Worm (Caenorhabditis elegans) whole organism, L2 larva: ENCODE data around the gene F07B10.4.

ENCODE experiments used
- C34F6.9 ChIP-seq: fragments of 150-350 bp; optimal IDR thresholded peaks from 2 replicates; lab custom pipeline; 2014; ENCODE audit warnings: missing biosample characterization, missing genetic modification characterization
- R02D3.7 ChIP-seq: fragments of 150-350 bp; optimal IDR thresholded peaks from 2 replicates; lab custom pipeline; 2014; ENCODE audit warnings: missing biosample characterization, missing genetic modification characterization
- alr-1 ChIP-seq: fragments of 150-350 bp; optimal IDR thresholded peaks from 2 replicates; lab custom pipeline; 2014; ENCODE audit warnings: missing biosample characterization, missing genetic modification characterization
- aly-2 ChIP-seq: fragments of 150-350 bp; optimal IDR thresholded peaks from 2 replicates; lab custom pipeline; 2014; ENCODE audit warnings: missing biosample characterization, missing genetic modification characterization
- ceh-82 ChIP-seq: fragments of 150-350 bp; optimal IDR thresholded peaks from 2 replicates; lab custom pipeline; 2014; ENCODE audit warnings: missing biosample characterization, missing genetic modification characterization
- crh-2 ChIP-seq: sonication (generic microtip); optimal IDR thresholded peaks from 2 replicates; lab custom pipeline; 2017; ENCODE audit warnings: missing biosample characterization, missing genetic modification characterization
- egl-27 ChIP-seq: sonication (generic microtip); optimal IDR thresholded peaks from 3 replicates; lab custom pipeline; 2017; ENCODE audit warnings: missing biosample characterization, missing genetic modification reagents, missing genetic modification characterization
- lin-11 ChIP-seq: fragments of 150-350 bp; sonication (generic microtip); optimal IDR thresholded peaks from 2 replicates; lab custom pipeline; 2014; ENCODE audit warnings: missing biosample characterization, missing genetic modification characterization, inconsistent platforms, mixed read lengths
- lin-13 ChIP-seq: fragments of 150-350 bp; optimal IDR thresholded peaks from 2 replicates; lab custom pipeline; 2014; ENCODE audit warnings: missing biosample characterization, missing genetic modification reagents, missing genetic modification characterization
- lin-39 ChIP-seq: fragments of 150-350 bp; optimal IDR thresholded peaks from 2 replicates; lab custom pipeline; 2014; ENCODE audit warnings: missing biosample characterization, missing genetic modification reagents, missing genetic modification characterization
- mbf-1 ChIP-seq: sonication (generic microtip); optimal IDR thresholded peaks from 2 replicates; lab custom pipeline; 2017; ENCODE audit warnings: missing biosample characterization, missing genetic modification characterization
- nhr-10 ChIP-seq: sonication (generic microtip); optimal IDR thresholded peaks from 2 replicates; lab custom pipeline; 2017; ENCODE audit warnings: missing biosample characterization, missing genetic modification characterization
- nhr-12 ChIP-seq: fragments of 150-350 bp; optimal IDR thresholded peaks from 2 replicates; lab custom pipeline; 2014; ENCODE audit warnings: missing biosample characterization, missing genetic modification characterization
- nhr-21 ChIP-seq: fragments of 150-350 bp; optimal IDR thresholded peaks from 2 replicates; lab custom pipeline; 2014; ENCODE audit warnings: missing biosample characterization, missing genetic modification characterization
- nhr-237 ChIP-seq: fragments of 150-350 bp; optimal IDR thresholded peaks from 2 replicates; lab custom pipeline; 2014; ENCODE audit warnings: missing biosample characterization, missing genetic modification characterization
- nhr-6 ChIP-seq: fragments of 150-350 bp; optimal IDR thresholded peaks from 2 replicates; lab custom pipeline; 2014; ENCODE audit warnings: missing biosample characterization, missing genetic modification characterization
- nhr-77 ChIP-seq: fragments of 150-350 bp; optimal IDR thresholded peaks from 2 replicates; lab custom pipeline; 2014; ENCODE audit warnings: missing biosample characterization, missing genetic modification characterization
- sma-3 ChIP-seq: sonication (generic microtip); optimal IDR thresholded peaks from 2 replicates; lab custom pipeline; 2016; ENCODE audit warnings: missing genetic modification reagents, missing genetic modification characterization, missing compliant biosample characterization
- snpc-4 ChIP-seq: fragments of 150-350 bp; optimal IDR thresholded peaks from 2 replicates; lab custom pipeline; 2014; ENCODE audit warnings: missing biosample characterization, missing genetic modification characterization
- unc-55 ChIP-seq: fragments of 150-350 bp; sonication (generic microtip); optimal IDR thresholded peaks from 3 replicates; lab custom pipeline; 2014; ENCODE audit warnings: missing biosample characterization, missing genetic modification reagents, missing genetic modification characterization
- zag-1 ChIP-seq: fragments of 150-350 bp; optimal IDR thresholded peaks from 2 replicates; lab custom pipeline; 2014; ENCODE audit warnings: missing biosample characterization, missing genetic modification characterization
- ztf-1 ChIP-seq: fragments of 200-800 bp; sonication (Bioruptor generic); conservative IDR thresholded peaks from 2 replicates; pipeline ENCODE4 v1.3.6; 2022; ENCODE audit warnings: missing genetic modification characterization, missing compliant biosample characterization
- ztf-4 ChIP-seq: fragments of 150-350 bp; optimal IDR thresholded peaks from 2 replicates; lab custom pipeline; 2014; ENCODE audit warnings: missing biosample characterization, missing genetic modification characterization

The F07B10.4 gene

ce11 chrV:11216137-11216536 lies 46.8 kb downstream of the F07B10.4 start:
- TF ChIP-seq egl-27 (tag; lab: Kevin White, UChicago) = no peak
- TF ChIP-seq ceh-82 = no peak
- TF ChIP-seq snpc-4 (tag; lab: Kevin White, UChicago) = no peak
- no peak for TF ChIP-seq nhr-10 (tag; lab: Kevin White, UChicago)
- no peak for TF ChIP-seq nhr-237
- no peak for TF ChIP-seq mbf-1 (tag; lab: Kevin White, UChicago)
- TF ChIP-seq lin-13 = no peak
- no peak for TF ChIP-seq aly-2 (tag; lab: Kevin White, UChicago)
- TF ChIP-seq lin-11 (tag; lab: Kevin White, UChicago) = no peak
- TF ChIP-seq nhr-77 = no peak

ce11 chrV:11214569-11214968 lies 48.4 kb downstream of the F07B10.4 start:
- TF ChIP-seq C34F6.9 (tag; lab: Kevin White, UChicago) = no peak
- no peak for TF ChIP-seq R02D3.7

- TF ChIP-seq ztf-1 (GFP tag; lab: Robert Waterston, UW) = no peak
- TF ChIP-seq nhr-6 (tag; lab: Kevin White, UChicago) = no peak
- TF ChIP-seq nhr-12 (tag; lab: Kevin White, UChicago) = no peak
- TF ChIP-seq crh-2 (tag; lab: Kevin White, UChicago) = no peak
- TF ChIP-seq lin-11 (tag; lab: Kevin White, UChicago) = no peak
- TF ChIP-seq unc-55 (GFP tag; lab: Kevin White, UChicago) = no peak
- no peak for TF ChIP-seq lin-13
- no peak for TF ChIP-seq nhr-21 (tag; lab: Kevin White, UChicago)
- no peak for TF ChIP-seq lin-39 (tag; lab: Kevin White, UChicago)
- no peak for TF ChIP-seq nhr-10 (tag; lab: Kevin White, UChicago)
- no peak for TF ChIP-seq alr-1 (tag; lab: Kevin White, UChicago)
- TF ChIP-seq ztf-4 (tag; lab: Kevin White, UChicago) = no peak
- TF ChIP-seq sma-3 (GFP tag; lab: Kevin White, UChicago) = no peak
- no peak for TF ChIP-seq zag-1 (tag; lab: Kevin White, UChicago)
- no peak for TF ChIP-seq nhr-77
These were observed 51.6 kb downstream of the F07B10.4 start for ce11 chrV:11211323-11211722.
